Worm (Caenorhabditis elegans) whole organism, late embryonic: ENCODE results near the gene C44B12.9.

Experiments used
- Y22D7AL.16 ChIP-seq: sonication (generic microtip); optimal IDR thresholded peaks from 2 replicates; lab custom pipeline; 2016; ENCODE audit warnings: missing genetic modification characterization, missing compliant biosample characterization
- ceh-48 ChIP-seq: sonication (generic microtip); optimal IDR thresholded peaks from 2 replicates; lab custom pipeline; 2016; ENCODE audit warnings: missing genetic modification characterization, inconsistent platforms, missing compliant biosample characterization
- pat-9 ChIP-seq: fragments of 200-800 bp; sonication (Bioruptor generic); optimal IDR thresholded peaks from 2 replicates; lab custom pipeline; 2018; ENCODE audit warnings: mild to moderate bottlenecking, missing genetic modification characterization, moderate library complexity, missing compliant biosample characterization
- ref-2 ChIP-seq: sonication (generic microtip); optimal IDR thresholded peaks from 2 replicates; lab custom pipeline; 2016; ENCODE audit warnings: missing genetic modification characterization, missing compliant biosample characterization

DNA sequence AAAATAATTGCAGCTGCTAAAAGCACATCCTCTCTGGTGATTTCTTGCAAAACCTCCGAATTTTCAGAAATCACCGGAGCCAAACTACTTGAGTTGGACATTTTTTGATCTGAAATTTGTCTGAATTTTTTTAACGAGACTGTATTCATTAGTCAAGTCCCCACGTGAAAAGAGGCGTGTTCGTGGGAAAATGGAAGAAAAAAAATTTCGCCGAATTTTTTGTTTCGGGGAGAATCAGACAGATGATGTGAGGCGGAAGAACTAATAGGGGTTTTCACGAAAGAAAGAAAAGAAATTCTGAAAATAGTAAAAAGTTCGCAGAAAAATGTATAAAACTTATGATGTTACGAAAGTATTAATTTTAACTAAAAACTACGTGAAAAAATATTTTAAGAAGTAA is 14.1 kb upstream of the C44B12.9 start, which contains the start of gene srx-13:
- TF ChIP-seq Y22D7AL.16 (no peak), ref-2 (tag; lab: Kevin White, UChicago) (no peak), pat-9 (no peak), ceh-48 (tag; lab: Kevin White, UChicago) (no peak)
